Fruit fly (Drosophila melanogaster): ENCODE results near the gene CG7631.

DNA sequence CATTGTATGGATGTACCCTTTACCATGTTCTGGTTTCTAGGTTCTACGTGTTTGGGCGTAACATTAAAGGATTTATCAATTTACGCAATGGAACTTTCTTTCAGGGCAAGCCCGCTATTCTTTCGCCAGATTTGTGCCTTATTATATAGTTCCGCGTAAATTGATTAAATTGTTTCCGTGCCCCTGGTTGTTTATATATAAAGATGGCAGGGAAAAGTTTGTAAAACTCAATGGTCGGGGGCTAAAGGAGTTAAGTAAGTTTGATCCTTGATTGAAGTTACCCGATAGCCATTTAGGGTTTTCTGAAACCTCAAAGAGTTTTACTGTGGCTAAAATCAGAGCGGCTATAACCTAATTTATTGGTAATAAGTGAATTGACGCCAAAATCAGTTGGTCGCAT is 13.2 kb downstream of the CG7631 start:
- TF ChIP-seq Snoo (tag; optimal IDR thresholded peaks at IDR 0.05): no peak
- no peak for TF ChIP-seq rn (GFP tag; IDR thresholded peaks at IDR 0.05)
- no peak for TF ChIP-seq fd96Ca (GFP tag; IDR thresholded peaks at IDR 0.05)
- no peak for TF ChIP-seq CG14655 (GFP tag; optimal IDR thresholded peaks at IDR 0.05)
- no peak for TF ChIP-seq CG9948 (tag; optimal IDR thresholded peaks at IDR 0.05)
